Fruit fly (Drosophila melanogaster): ENCODE measurements around the gene CG4022.

The CG4022 gene

dm6 chr3L:9377198-9378035 is 33.2 kb downstream of the CG4022 start, which contains the start of gene Hsp26 (continued):
- TF ChIP-seq Blimp-1 (GFP tag; optimal IDR thresholded peaks at IDR 0.05) = peak; percentile 84
- TF ChIP-seq ranshi (GFP tag; IDR thresholded peaks at IDR 0.05) = peak; percentile 80
- peak; percentile 78 for TF ChIP-seq ase (GFP tag; IDR thresholded peaks at IDR 0.05)
- TF ChIP-seq CG16813 (GFP tag; IDR thresholded peaks at IDR 0.05; ENCODE audit: partially characterized antibody) = no peak
- no peak; the same call in 1 of the 2 replicates for TF ChIP-seq CG10959 (GFP tag; IDR thresholded peaks at IDR 0.05)
- TF ChIP-seq CG15073 (GFP tag; optimal IDR thresholded peaks at IDR 0.05) = peak; percentile 24
- TF ChIP-seq H2.0 (GFP tag; IDR thresholded peaks at IDR 0.05) = peak; percentile 79
- TF ChIP-seq CrebB (tag; optimal IDR thresholded peaks at IDR 0.05) = peak; percentile 71
- peak; percentile 68 for TF ChIP-seq CG31224 (GFP tag; IDR thresholded peaks at IDR 0.05)
- no peak for TF ChIP-seq tll (GFP tag; optimal IDR thresholded peaks at IDR 0.05)
- TF ChIP-seq E2f1 (GFP tag; IDR thresholded peaks at IDR 0.05) = peak; percentile 86
- no peak for TF ChIP-seq knrl (GFP tag; IDR thresholded peaks at IDR 0.05; ENCODE audit: partially characterized antibody)
- TF ChIP-seq BEAF-32 (GFP tag; optimal IDR thresholded peaks at IDR 0.05) = no peak
- TF ChIP-seq CG30020 (tag; optimal IDR thresholded peaks at IDR 0.05) = peak; percentile 46
- TF ChIP-seq az2 (GFP tag; optimal IDR thresholded peaks at IDR 0.05) = peak; percentile 85
- no peak for TF ChIP-seq Usf (GFP tag; optimal IDR thresholded peaks at IDR 0.05)
- TF ChIP-seq CG7372 (GFP tag; IDR thresholded peaks at IDR 0.05) = 0 out of 2 replicates have a peak, but pooled peaks have one; percentile 35
- TF ChIP-seq D19B (GFP tag; optimal IDR thresholded peaks at IDR 0.05) = peak; percentile 54
- TF ChIP-seq CG14050 (GFP tag; IDR thresholded peaks at IDR 0.05) = peak; percentile 86
- TF ChIP-seq nerfin-1 (tag; optimal IDR thresholded peaks at IDR 0.05) = peak; percentile 70
- peak; percentile 89 for TF ChIP-seq CG2712 (tag; optimal IDR thresholded peaks at IDR 0.05)
- peak; percentile 54 for TF ChIP-seq CG5180 (GFP tag; optimal IDR thresholded peaks at IDR 0.05)
- peak; percentile 96 for TF ChIP-seq Drgx (GFP tag; IDR thresholded peaks at IDR 0.05)
- TF ChIP-seq eyg (GFP tag; optimal IDR thresholded peaks at IDR 0.05) = peak; percentile 65
- TF ChIP-seq CG9876 (GFP tag; optimal IDR thresholded peaks at IDR 0.05) = peak; percentile 74
- TF ChIP-seq CG14667 (GFP tag; IDR thresholded peaks at IDR 0.05) = peak; percentile 71
- peak; percentile 87 for TF ChIP-seq CG10366 (GFP tag; IDR thresholded peaks at IDR 0.05)
- TF ChIP-seq dpn (GFP tag; optimal IDR thresholded peaks at IDR 0.05) = peak; percentile 87 to 90
- TF ChIP-seq CG2875 (GFP tag; optimal IDR thresholded peaks at IDR 0.05) = peak; percentile 73
- no peak for TF ChIP-seq HLH4C (GFP tag; IDR thresholded peaks at IDR 0.05; ENCODE audit: partially characterized antibody)
- peak; percentile 67 for TF ChIP-seq fd3F (GFP tag; optimal IDR thresholded peaks at IDR 0.05)
- TF ChIP-seq dysf (GFP tag; IDR thresholded peaks at IDR 0.05) = peak; percentile 87
- no peak; the same call in 1 of the 2 replicates for TF ChIP-seq bbx (GFP tag; IDR thresholded peaks at IDR 0.05; ENCODE audit: partially characterized antibody)
- no peak for TF ChIP-seq mld (GFP tag; IDR thresholded peaks at IDR 0.05; ENCODE audit: partially characterized antibody)
- TF ChIP-seq CG4730 (GFP tag; IDR thresholded peaks at IDR 0.05) = peak; percentile 65
- peak; percentile 90 for TF ChIP-seq CG32532 (GFP tag; IDR thresholded peaks at IDR 0.05)
- TF ChIP-seq lbe (GFP tag; optimal IDR thresholded peaks at IDR 0.05) = peak; percentile 90
- TF ChIP-seq Stat92E (GFP tag; optimal IDR thresholded peaks at IDR 0.05) = peak in 1 of 3 experiments; percentile 59
- TF ChIP-seq CG17912 (GFP tag; optimal IDR thresholded peaks at IDR 0.05) = no peak
- peak; percentile 69 for TF ChIP-seq CG14710 (tag; optimal IDR thresholded peaks at IDR 0.05)
- peak; percentile 79 for TF ChIP-seq chn (GFP tag; optimal IDR thresholded peaks at IDR 0.05)
- peak; percentile 37; the same call in 1 of the 3 replicates for TF ChIP-seq CG34224 (GFP tag; IDR thresholded peaks at IDR 0.05; ENCODE audit: partially characterized antibody)
- no peak for TF ChIP-seq kni (GFP tag; optimal IDR thresholded peaks at IDR 0.05)
- peak; percentile 77 for TF ChIP-seq lmd (GFP tag; IDR thresholded peaks at IDR 0.05)
- TF ChIP-seq vnd (GFP tag; IDR thresholded peaks at IDR 0.05; ENCODE audit: partially characterized antibody) = no peak
- no peak for TF ChIP-seq gt (GFP tag; IDR thresholded peaks at IDR 0.05)
- peak; percentile 83 for TF ChIP-seq Rfx (GFP tag; IDR thresholded peaks at IDR 0.05)

Measured in whole organism, embryonic.